Fruit fly (Drosophila melanogaster): ENCODE results near the gene Gr9a.

DNA sequence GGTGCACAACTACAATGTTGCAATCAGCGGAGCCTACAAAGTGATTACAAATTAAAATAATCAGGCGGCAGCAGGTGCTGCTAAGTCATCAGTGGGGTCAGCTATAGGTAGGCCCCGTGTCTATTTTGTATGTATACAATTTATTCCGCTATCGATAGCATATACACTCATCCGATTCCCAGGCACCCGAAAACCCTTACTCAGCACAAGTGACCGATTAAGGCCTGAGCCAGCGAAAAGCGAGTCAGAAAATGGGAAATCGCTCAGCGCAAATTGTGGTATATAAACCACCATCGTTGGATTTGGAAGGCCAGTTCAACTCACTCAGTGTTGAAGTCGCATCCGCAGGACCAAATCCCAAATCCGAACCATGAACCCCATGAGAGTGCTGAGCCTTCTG is 7.9 kb upstream of the Gr9a start, which contains the start of gene Yp1:
- TF ChIP-seq Mnt (GFP tag; optimal IDR thresholded peaks at IDR 0.05) = no peak
- TF ChIP-seq Crg-1 (GFP tag; optimal IDR thresholded peaks at IDR 0.05) = no peak
- no peak for TF ChIP-seq CG7045 (GFP tag; optimal IDR thresholded peaks at IDR 0.05)
- no peak for TF ChIP-seq CG5204 (GFP tag; optimal IDR thresholded peaks at IDR 0.05)
- TF ChIP-seq CG33017 (tag; optimal IDR thresholded peaks at IDR 0.05) = no peak
- TF ChIP-seq kay (GFP tag; ENCODE audit: borderline replicate concordance) = no peak
- no peak for TF ChIP-seq ovo (GFP tag; optimal IDR thresholded peaks at IDR 0.05)
- TF ChIP-seq CG14711 (tag; optimal IDR thresholded peaks at IDR 0.05) = no peak
- TF ChIP-seq CG1620 (GFP tag; optimal IDR thresholded peaks at IDR 0.05) = no peak
- no peak for TF ChIP-seq CG12768 (GFP tag; optimal IDR thresholded peaks at IDR 0.05)
- TF ChIP-seq Hr96 (GFP tag; optimal IDR thresholded peaks at IDR 0.05) = no peak
